Worm (Caenorhabditis elegans): ENCODE results near the gene H20J04.1.

The H20J04.1 gene

ce11 chrII:4376295-4377172 lies 21.1 kb downstream of the H20J04.1 start, which contains the start of gene ntl-2 (continued):
- TF ChIP-seq lir-1 (GFP tag; conservative IDR thresholded peaks at IDR 0.05), result peak; percentile 74
- TF ChIP-seq cebp-1 (GFP tag; IDR thresholded peaks at IDR 0.05), result peak; percentile 11; the same call in 1 of the 2 replicates
- peak; percentile 94 for TF ChIP-seq cebp-1 (tag; optimal IDR thresholded peaks at IDR 0.05)
- TF ChIP-seq sptf-2 (GFP tag; optimal IDR thresholded peaks at IDR 0.05), result peak; percentile 59
- TF ChIP-seq ceh-58 (GFP tag; IDR thresholded peaks at IDR 0.05), result no peak
- TF ChIP-seq rec-8 (tag; optimal IDR thresholded peaks at IDR 0.05), result no peak
- TF ChIP-seq F52B5.7 (tag; optimal IDR thresholded peaks at IDR 0.05), result peak; percentile 91
- no peak for TF ChIP-seq nhr-120 (GFP tag; IDR thresholded peaks at IDR 0.05)
- TF ChIP-seq ceh-40 (GFP tag; IDR thresholded peaks at IDR 0.05), result no peak
- peak; percentile 94 for TF ChIP-seq nhr-80 (tag; optimal IDR thresholded peaks at IDR 0.05)
- no peak for TF ChIP-seq F49E8.2 (tag; optimal IDR thresholded peaks at IDR 0.05; ENCODE audit: insufficient read depth)
- TF ChIP-seq sea-2 (GFP tag; IDR thresholded peaks at IDR 0.05), result no peak
- TF ChIP-seq lsy-27 (tag; optimal IDR thresholded peaks at IDR 0.05; ENCODE audit: borderline replicate concordance, insufficient read depth), result no peak
- peak; percentile 88 for TF ChIP-seq lin-54 (GFP tag; optimal IDR thresholded peaks at IDR 0.05)
- peak; percentile 71 for TF ChIP-seq tbp1 (GFP tag; optimal IDR thresholded peaks at IDR 0.05)
- TF ChIP-seq snpc-3.4 (tag; optimal IDR thresholded peaks at IDR 0.05), result peak; percentile 16
- peak; percentile 87 for TF ChIP-seq ztf-3 (GFP tag; optimal IDR thresholded peaks at IDR 0.05)
- no peak for TF ChIP-seq die-1 (tag; optimal IDR thresholded peaks at IDR 0.05)
- no peak for TF ChIP-seq sdz-38 (tag; optimal IDR thresholded peaks at IDR 0.05)
- peak; percentile 91 for TF ChIP-seq hmg-1.2 (GFP tag; IDR thresholded peaks at IDR 0.05)
- TF ChIP-seq unc-62 (GFP tag; optimal IDR thresholded peaks at IDR 0.05), result peak; percentile 12
- peak; percentile 63; the same call in 1 of the 2 replicates for TF ChIP-seq hsf-1 (GFP tag; IDR thresholded peaks at IDR 0.05)
- TF ChIP-seq ets-4 (GFP tag; optimal IDR thresholded peaks at IDR 0.05), result peak; percentile 86
- no peak for TF ChIP-seq aptf-3 (GFP tag; IDR thresholded peaks at IDR 0.05)
- TF ChIP-seq let-526 (GFP tag; IDR thresholded peaks at IDR 0.05), result peak; percentile 89
- TF ChIP-seq aptf-2 (GFP tag; conservative IDR thresholded peaks at IDR 0.05), result no peak
- peak; percentile 88 for TF ChIP-seq Y53G8AR.9 (GFP tag; conservative IDR thresholded peaks at IDR 0.05)
- TF ChIP-seq chd-7 (tag; optimal IDR thresholded peaks at IDR 0.05), result peak; percentile 97
- TF ChIP-seq tbx-9 (tag; optimal IDR thresholded peaks at IDR 0.05; ENCODE audit: borderline replicate concordance), result no peak
- peak; percentile 100 for TF ChIP-seq ceh-27 (GFP tag; optimal IDR thresholded peaks at IDR 0.05)
- TF ChIP-seq egl-44 (GFP tag; IDR thresholded peaks at IDR 0.05), result no peak; the same call in 1 of the 2 replicates
- no peak for TF ChIP-seq hlh-26 (GFP tag; conservative IDR thresholded peaks at IDR 0.05)
- TF ChIP-seq lin-35 (GFP tag; optimal IDR thresholded peaks at IDR 0.05), result peak in 1 of 3 experiments; percentile 80
- peak; percentile 86; the same call in 1 of the 2 replicates for TF ChIP-seq Y56A3A.18 (GFP tag; IDR thresholded peaks at IDR 0.05)
- peak; percentile 82 for TF ChIP-seq F57A8.1 (GFP tag; optimal IDR thresholded peaks at IDR 0.05)
- peak; percentile 33 for TF ChIP-seq B0261.1 (tag; optimal IDR thresholded peaks at IDR 0.05)
- no peak for TF ChIP-seq rpc-1 (optimal IDR thresholded peaks at IDR 0.05)
- TF ChIP-seq rpc-1 (tag; optimal IDR thresholded peaks at IDR 0.05), result no peak
- peak; percentile 18 for TF ChIP-seq dpl-1 (GFP tag; optimal IDR thresholded peaks at IDR 0.05)
- TF ChIP-seq K12H6.12 (tag; optimal IDR thresholded peaks at IDR 0.05), result peak; percentile 98
- no peak for TF ChIP-seq nhr-90 (tag; optimal IDR thresholded peaks at IDR 0.05)
- no peak for TF ChIP-seq snpc-1.3 (tag; optimal IDR thresholded peaks at IDR 0.05; ENCODE audit: insufficient read depth)
- TF ChIP-seq ceh-100 (GFP tag; IDR thresholded peaks at IDR 0.05), result peak; percentile 81
- peak; percentile 99 for TF ChIP-seq attf-5 (GFP tag; optimal IDR thresholded peaks at IDR 0.05)
- peak; percentile 92 for TF ChIP-seq K11D2.4 (GFP tag; IDR thresholded peaks at IDR 0.05)
- peak; percentile 41 for TF ChIP-seq ceh-79 (tag; optimal IDR thresholded peaks at IDR 0.05)

Measured in whole organism, young adult.